Worm (Caenorhabditis elegans) whole organism, L3 larva: ENCODE measurements around the gene Y40B10B.1.

Source experiments
- R02D3.7 ChIP-seq: fragments of 150-350 bp; optimal IDR thresholded peaks from 2 replicates; lab custom pipeline; 2014; ENCODE audit warnings: missing biosample characterization, missing genetic modification characterization
- aly-2 ChIP-seq: fragments of 150-350 bp; optimal IDR thresholded peaks from 2 replicates; lab custom pipeline; 2014; ENCODE audit warnings: missing biosample characterization, missing genetic modification characterization
- ama-1 ChIP-seq: fragments of 150-350 bp; optimal IDR thresholded peaks from 2 replicates; lab custom pipeline; 2018
- ceh-16 ChIP-seq: sonication (generic microtip); optimal IDR thresholded peaks from 2 replicates; lab custom pipeline; 2017; ENCODE audit warnings: missing biosample characterization, missing genetic modification characterization
- ceh-28 ChIP-seq: fragments of 150-350 bp; optimal IDR thresholded peaks from 2 replicates; lab custom pipeline; 2014; ENCODE audit warnings: missing biosample characterization, missing genetic modification reagents, missing genetic modification characterization
- ceh-82 ChIP-seq: fragments of 150-350 bp; optimal IDR thresholded peaks from 2 replicates; lab custom pipeline; 2014; ENCODE audit warnings: missing biosample characterization, missing genetic modification characterization
- ceh-9 ChIP-seq: sonication (generic microtip); optimal IDR thresholded peaks from 2 replicates; lab custom pipeline; 2018; ENCODE audit warnings: missing biosample characterization, missing genetic modification characterization
- daf-12 ChIP-seq: fragments of 150-350 bp; optimal IDR thresholded peaks from 2 replicates; lab custom pipeline; 2014; ENCODE audit warnings: missing biosample characterization, missing genetic modification reagents, missing genetic modification characterization
- egl-27 ChIP-seq: sonication (generic microtip); optimal IDR thresholded peaks from 4 replicates; lab custom pipeline; 2017; ENCODE audit warnings: missing biosample characterization, missing genetic modification reagents, missing genetic modification characterization
- egl-5 ChIP-seq: fragments of 150-350 bp; optimal IDR thresholded peaks from 2 replicates; lab custom pipeline; 2017; ENCODE audit warnings: missing biosample characterization, missing genetic modification reagents, missing genetic modification characterization, inconsistent platforms
- elt-2 ChIP-seq: sonication (generic microtip); optimal IDR thresholded peaks from 2 replicates; lab custom pipeline; 2016; ENCODE audit warnings: missing genetic modification reagents, mild to moderate bottlenecking, missing genetic modification characterization, missing compliant biosample characterization
- elt-3 ChIP-seq, 3 experiments: fragments of 150-350 bp in 1 of 3; sonication (generic microtip) in 2 of 3; optimal IDR thresholded peaks; 2 replicates in 2 of 3; 4 replicates in 1 of 3; lab custom pipeline; 2014 to 2017; ENCODE audit warnings: missing biosample characterization in 3 of 3, missing genetic modification characterization in 3 of 3
- eor-1 ChIP-seq, 2 experiments: fragments of 150-350 bp; optimal IDR thresholded peaks; 2 replicates each; lab custom pipeline; 2014 to 2018; ENCODE audit warnings: missing biosample characterization in 2 of 2, missing genetic modification characterization in 2 of 2
- fkh-10 ChIP-seq: sonication (generic microtip); optimal IDR thresholded peaks from 2 replicates; lab custom pipeline; 2017; ENCODE audit warnings: missing biosample characterization, missing genetic modification reagents, missing genetic modification characterization
- fkh-2 ChIP-seq: fragments of 150-350 bp; optimal IDR thresholded peaks from 2 replicates; lab custom pipeline; 2014; ENCODE audit warnings: missing biosample characterization, missing genetic modification reagents, missing genetic modification characterization
- fos-1 ChIP-seq: fragments of 150-350 bp; optimal IDR thresholded peaks from 2 replicates; lab custom pipeline; 2014; ENCODE audit warnings: missing biosample characterization, missing genetic modification characterization
- lin-15B ChIP-seq: fragments of 150-350 bp; optimal IDR thresholded peaks from 2 replicates; lab custom pipeline; 2014; ENCODE audit warnings: missing biosample characterization, missing genetic modification characterization
- lin-39 ChIP-seq: fragments of 150-350 bp; optimal IDR thresholded peaks from 2 replicates; lab custom pipeline; 2018; ENCODE audit warnings: missing biosample characterization, missing genetic modification reagents, missing genetic modification characterization
- lsy-12 ChIP-seq: sonication (generic microtip); optimal IDR thresholded peaks from 2 replicates; lab custom pipeline; 2016; ENCODE audit warnings: mild to moderate bottlenecking, missing genetic modification characterization, missing compliant biosample characterization
- mdl-1 ChIP-seq: fragments of 150-350 bp; optimal IDR thresholded peaks from 2 replicates; lab custom pipeline; 2014; ENCODE audit warnings: missing biosample characterization, missing genetic modification characterization
- mml-1 ChIP-seq: fragments of 150-350 bp; sonication (generic microtip); optimal IDR thresholded peaks from 3 replicates; lab custom pipeline; 2014; ENCODE audit warnings: missing biosample characterization, missing genetic modification characterization
- nfya-1 ChIP-seq: sonication (generic microtip); optimal IDR thresholded peaks from 2 replicates; lab custom pipeline; 2017; ENCODE audit warnings: missing genetic modification characterization, mild to moderate bottlenecking, missing compliant biosample characterization, antibody characterized with exemption, moderate library complexity; ENCODE audit not compliant: insufficient read depth
- nhr-11 ChIP-seq: fragments of 150-350 bp; optimal IDR thresholded peaks from 2 replicates; lab custom pipeline; 2014; ENCODE audit warnings: missing biosample characterization, missing genetic modification characterization
- nhr-12 ChIP-seq: fragments of 150-350 bp; optimal IDR thresholded peaks from 2 replicates; lab custom pipeline; 2014; ENCODE audit warnings: missing biosample characterization, missing genetic modification characterization
- nhr-23 ChIP-seq: fragments of 150-350 bp; optimal IDR thresholded peaks from 2 replicates; lab custom pipeline; 2014; ENCODE audit warnings: missing biosample characterization, missing genetic modification reagents, missing genetic modification characterization
- nhr-237 ChIP-seq: fragments of 150-350 bp; optimal IDR thresholded peaks from 2 replicates; lab custom pipeline; 2014; ENCODE audit warnings: missing biosample characterization, missing genetic modification characterization
- nhr-25 ChIP-seq: sonication (generic microtip); optimal IDR thresholded peaks from 2 replicates; lab custom pipeline; 2017; ENCODE audit warnings: missing biosample characterization, missing genetic modification characterization
- nhr-28 ChIP-seq: fragments of 150-350 bp; optimal IDR thresholded peaks from 2 replicates; lab custom pipeline; 2014; ENCODE audit warnings: missing biosample characterization, missing genetic modification characterization
- nhr-43 ChIP-seq: sonication (generic microtip); optimal IDR thresholded peaks from 2 replicates; lab custom pipeline; 2016; ENCODE audit warnings: mild to moderate bottlenecking, missing genetic modification characterization, missing compliant biosample characterization; ENCODE audit not compliant: poor library complexity, severe bottlenecking
- nhr-76 ChIP-seq: fragments of 150-350 bp; sonication (generic microtip); optimal IDR thresholded peaks from 5 replicates; lab custom pipeline; 2014; ENCODE audit warnings: missing biosample characterization, missing genetic modification characterization
- nhr-77 ChIP-seq: fragments of 150-350 bp; optimal IDR thresholded peaks from 2 replicates; lab custom pipeline; 2014; ENCODE audit warnings: missing biosample characterization, missing genetic modification characterization
- pqm-1 ChIP-seq: fragments of 150-350 bp; optimal IDR thresholded peaks from 2 replicates; lab custom pipeline; 2017; ENCODE audit warnings: missing biosample characterization, missing genetic modification characterization, inconsistent platforms
- sea-2 ChIP-seq: fragments of 150-350 bp; sonication (generic microtip); optimal IDR thresholded peaks from 4 replicates; lab custom pipeline; 2014; ENCODE audit warnings: missing biosample characterization, missing genetic modification reagents, missing genetic modification characterization
- skn-1 ChIP-seq: fragments of 150-350 bp; optimal IDR thresholded peaks from 2 replicates; lab custom pipeline; 2014; ENCODE audit warnings: missing biosample characterization, missing genetic modification characterization
- tbx-2 ChIP-seq: sonication (generic microtip); optimal IDR thresholded peaks from 2 replicates; lab custom pipeline; 2016; ENCODE audit warnings: mild to moderate bottlenecking, missing genetic modification characterization, missing compliant biosample characterization
- unc-39 ChIP-seq: sonication (generic microtip); optimal IDR thresholded peaks from 4 replicates; lab custom pipeline; 2017; ENCODE audit warnings: missing biosample characterization, missing genetic modification characterization
- unc-62 ChIP-seq: fragments of 150-350 bp; sonication (generic microtip); optimal IDR thresholded peaks from 4 replicates; lab custom pipeline; 2014; ENCODE audit warnings: missing biosample characterization, missing genetic modification reagents, missing genetic modification characterization
- zag-1 ChIP-seq: fragments of 150-350 bp; optimal IDR thresholded peaks from 2 replicates; lab custom pipeline; 2014; ENCODE audit warnings: missing biosample characterization, missing genetic modification characterization
- ztf-11 ChIP-seq: fragments of 150-350 bp; optimal IDR thresholded peaks from 2 replicates; lab custom pipeline; 2014; ENCODE audit warnings: missing biosample characterization, missing genetic modification characterization
- ztf-4 ChIP-seq: fragments of 150-350 bp; optimal IDR thresholded peaks from 2 replicates; lab custom pipeline; 2014; ENCODE audit warnings: missing biosample characterization, missing genetic modification characterization

The Y40B10B.1 gene

ce11 chrV:1966962-1967361 is 5.6 kb upstream of the Y40B10B.1 start:
- TF ChIP-seq nhr-237 (no peak), nhr-76 (tag; lab: Kevin White, UChicago) (peak; percentile 85)

- no peak for TF ChIP-seq nfya-1 (tag; lab: Kevin White, UChicago)
- no peak for TF ChIP-seq nhr-12
- TF ChIP-seq nhr-11 (tag; lab: Kevin White, UChicago): no peak
- TF ChIP-seq ztf-11: no peak
- TF ChIP-seq sea-2 (GFP tag; lab: Kevin White, UChicago): no peak
- TF ChIP-seq unc-62 (GFP tag; lab: Kevin White, UChicago): no peak
- no peak for TF ChIP-seq fkh-2
- no peak for TF ChIP-seq nhr-237
- TF ChIP-seq nhr-23: no peak
- TF ChIP-seq nhr-43 (tag; lab: Kevin White, UChicago): no peak
- no peak for TF ChIP-seq aly-2 (tag; lab: Kevin White, UChicago)
- TF ChIP-seq nhr-76 (tag; lab: Kevin White, UChicago): no peak
- no peak for TF ChIP-seq eor-1 (tag; optimal IDR thresholded peaks at IDR 0.05; lab: Kevin White, UChicago)
- no peak for TF ChIP-seq egl-5 (tag; lab: Kevin White, UChicago)
- no peak for TF ChIP-seq egl-27 (tag; lab: Kevin White, UChicago)
- TF ChIP-seq mdl-1 (tag; lab: Kevin White, UChicago): no peak
- no peak for TF ChIP-seq lsy-12
- TF ChIP-seq zag-1 (tag; lab: Kevin White, UChicago): no peak
- no peak for TF ChIP-seq nhr-77 (tag; lab: Kevin White, UChicago)
- no peak for TF ChIP-seq skn-1
Measured at ce11 chrV:1964806-1965205, 3.5 kb upstream of the Y40B10B.1 start, which contains the start of gene srj-15. Gene srj-15, minus strand, starts transcription at chrV:1964906.

- TF ChIP-seq unc-39 (tag; lab: Kevin White, UChicago): no peak
- TF ChIP-seq, all 47 proteins: peak for 0
Measured at ce11 chrV:1957110-1957509, 4.2 kb downstream of the Y40B10B.1 start, which contains the start of gene fipr-25. Gene fipr-25, plus strand, starts transcription at chrV:1957410.

ce11 chrV:1955246-1955645 is 6.1 kb downstream of the Y40B10B.1 start:
- TF ChIP-seq nhr-77 (tag; lab: Kevin White, UChicago) (no peak), nfya-1 (tag; lab: Kevin White, UChicago) (peak; percentile 84), mdl-1 (tag; lab: Kevin White, UChicago) (no peak)

- no peak for TF ChIP-seq ceh-9 (tag; lab: Kevin White, UChicago)
Measured at ce11 chrV:1945875-1946274, 15.5 kb downstream of the Y40B10B.1 start.

ce11 chrV:1943465-1943864 is 17.9 kb downstream of the Y40B10B.1 start:
- no peak for TF ChIP-seq nhr-11 (tag; lab: Kevin White, UChicago)
- TF ChIP-seq elt-3 (tag; optimal IDR thresholded peaks at IDR 0.05; lab: Kevin White, UChicago): no peak
- no peak for TF ChIP-seq ceh-82 (tag; lab: Kevin White, UChicago)
- no peak for TF ChIP-seq unc-39 (tag; lab: Kevin White, UChicago)
- no peak for TF ChIP-seq ceh-16
- TF ChIP-seq ama-1 (lab: Kevin White, UChicago): no peak
- peak; percentile 63 for TF ChIP-seq nfya-1 (tag; lab: Kevin White, UChicago)
- TF ChIP-seq lsy-12: no peak
- TF ChIP-seq fkh-2: no peak
- TF ChIP-seq ceh-9 (tag; lab: Kevin White, UChicago): no peak
- TF ChIP-seq R02D3.7 (tag; lab: Kevin White, UChicago): no peak
- no peak for TF ChIP-seq daf-12
- TF ChIP-seq fos-1 (tag; lab: Kevin White, UChicago): no peak
- no peak for TF ChIP-seq sea-2 (GFP tag; lab: Kevin White, UChicago)
- no peak for TF ChIP-seq unc-62 (GFP tag; lab: Kevin White, UChicago)
- TF ChIP-seq nhr-43 (tag; lab: Kevin White, UChicago): no peak
- peak; percentile 83 for TF ChIP-seq lin-39 (tag; lab: Kevin White, UChicago)
- TF ChIP-seq ztf-4: no peak
- no peak for TF ChIP-seq nhr-76 (tag; lab: Kevin White, UChicago)
- TF ChIP-seq ztf-11: no peak
- no peak for TF ChIP-seq egl-27 (tag; lab: Kevin White, UChicago)
- peak; percentile 45 for TF ChIP-seq fkh-10 (GFP tag; lab: Kevin White, UChicago)
- no peak for TF ChIP-seq nhr-25
- no peak for TF ChIP-seq zag-1 (tag; lab: Kevin White, UChicago)
- TF ChIP-seq skn-1: peak; percentile 52
- peak; percentile 31 for TF ChIP-seq tbx-2
- no peak for TF ChIP-seq nhr-12
- TF ChIP-seq eor-1 (tag; optimal IDR thresholded peaks at IDR 0.05; lab: Kevin White, UChicago): no peak
- TF ChIP-seq elt-2 (tag; lab: Kevin White, UChicago): no peak
- no peak for TF ChIP-seq nhr-77 (tag; lab: Kevin White, UChicago)
- peak; percentile 19 for TF ChIP-seq lin-15B (tag; lab: Kevin White, UChicago)
- no peak for TF ChIP-seq mml-1 (tag; lab: Kevin White, UChicago)
- no peak for TF ChIP-seq ceh-28
- no peak for TF ChIP-seq nhr-28 (tag; lab: Kevin White, UChicago)
- peak; percentile 50 for TF ChIP-seq mdl-1 (tag; lab: Kevin White, UChicago)
- TF ChIP-seq pqm-1 (tag; lab: Kevin White, UChicago): no peak
